Worm (Caenorhabditis elegans): ENCODE results near the gene plc-4.

plc-4 gene

DNA sequence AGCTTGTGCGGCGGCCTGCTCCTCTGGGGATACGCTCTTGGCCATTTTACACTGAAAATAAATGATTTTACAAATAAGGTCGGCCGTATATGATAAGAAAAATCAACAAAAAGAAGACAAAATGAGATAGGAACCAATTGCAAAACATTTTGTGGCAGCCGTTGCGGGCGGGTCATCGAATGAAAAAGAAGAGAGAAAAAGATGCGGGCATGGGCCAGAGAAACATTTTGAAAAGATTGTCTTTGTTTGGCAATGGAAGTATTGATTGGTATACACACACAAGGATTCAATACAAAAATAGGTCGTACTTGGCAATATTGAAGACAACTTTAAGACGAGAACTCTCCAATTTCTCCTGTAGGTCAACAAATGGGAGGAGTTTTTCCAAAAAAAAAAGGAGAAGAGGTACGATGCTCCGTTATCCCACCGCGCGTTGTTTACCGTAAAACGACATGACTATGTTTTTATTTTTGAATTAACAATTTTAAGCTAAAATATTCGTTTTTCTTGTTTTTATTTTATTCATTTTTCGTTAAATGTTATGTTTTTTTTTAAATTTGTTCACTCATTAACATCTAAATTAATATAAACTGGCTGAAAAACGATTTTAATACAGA, at the start of gene plc-4, which contains the start of gene R05G6.4:
plc-4 (minus strand) TSS at position 51 of the 617 bp plus-strand sequence.
R05G6.4 (plus strand) TSS at position 617 of the 617 bp plus-strand sequence.
- TF ChIP-seq him-1 (tag; optimal IDR thresholded peaks at IDR 0.05) (no peak), dao-5 (tag; optimal IDR thresholded peaks at IDR 0.05) (no peak), W03F9.2 (tag; optimal IDR thresholded peaks at IDR 0.05) (no peak)

DNA sequence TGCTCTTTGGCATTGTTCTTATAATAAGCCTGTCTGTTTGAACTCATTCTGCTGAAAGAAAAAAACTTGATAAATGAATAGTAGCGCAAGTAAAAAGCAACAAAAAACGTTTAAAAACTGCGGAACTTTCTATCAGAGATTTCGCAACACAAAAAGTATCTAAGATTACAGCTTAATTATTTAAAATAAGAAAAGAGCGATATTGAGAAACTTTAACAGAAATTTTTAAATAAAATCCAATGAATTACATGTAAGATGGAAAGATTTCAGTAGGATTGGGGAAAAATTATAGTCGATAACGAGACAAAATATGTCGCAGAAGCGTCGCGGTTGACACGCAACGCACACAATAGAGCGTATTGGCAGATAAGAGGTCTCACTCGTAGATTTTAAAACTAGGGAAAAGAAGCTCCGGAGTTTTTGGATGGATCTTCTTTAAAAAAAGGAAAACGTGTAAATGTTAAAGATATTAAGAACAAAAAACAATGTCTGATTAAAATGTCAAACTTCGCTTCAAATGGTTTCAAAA, 49.2 kb upstream of the plc-4 start, which contains the start of gene ima-3:
ima-3 (minus strand) TSS at position 51 of the 529 bp plus-strand sequence.
- TF ChIP-seq W03F9.2 (tag; optimal IDR thresholded peaks at IDR 0.05) (peak; percentile 27), him-1 (tag; optimal IDR thresholded peaks at IDR 0.05) (no peak), dao-5 (tag; optimal IDR thresholded peaks at IDR 0.05) (no peak)

DNA sequence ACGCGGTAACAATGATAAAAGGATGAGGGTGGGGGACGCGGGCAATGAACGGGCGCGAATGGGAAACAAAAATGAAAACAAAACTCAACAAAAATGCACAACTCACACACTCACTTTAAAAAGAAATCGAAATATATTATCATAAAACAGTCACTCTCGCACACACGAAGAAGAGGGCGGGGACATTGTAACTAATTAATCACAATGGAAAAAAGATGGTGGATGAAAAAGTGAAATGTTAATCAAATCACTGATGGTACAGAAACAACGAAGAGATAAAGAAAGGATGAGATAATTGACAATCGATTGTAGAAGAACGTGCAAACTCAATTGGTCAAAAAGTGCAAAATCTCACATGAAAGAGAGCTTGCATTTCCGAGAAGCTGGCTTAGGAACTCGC, 46.8 kb upstream of the plc-4 start:
- TF ChIP-seq dao-5 (tag; optimal IDR thresholded peaks at IDR 0.05) (no peak), him-1 (tag; optimal IDR thresholded peaks at IDR 0.05) (no peak), W03F9.2 (tag; optimal IDR thresholded peaks at IDR 0.05) (no peak)

DNA sequence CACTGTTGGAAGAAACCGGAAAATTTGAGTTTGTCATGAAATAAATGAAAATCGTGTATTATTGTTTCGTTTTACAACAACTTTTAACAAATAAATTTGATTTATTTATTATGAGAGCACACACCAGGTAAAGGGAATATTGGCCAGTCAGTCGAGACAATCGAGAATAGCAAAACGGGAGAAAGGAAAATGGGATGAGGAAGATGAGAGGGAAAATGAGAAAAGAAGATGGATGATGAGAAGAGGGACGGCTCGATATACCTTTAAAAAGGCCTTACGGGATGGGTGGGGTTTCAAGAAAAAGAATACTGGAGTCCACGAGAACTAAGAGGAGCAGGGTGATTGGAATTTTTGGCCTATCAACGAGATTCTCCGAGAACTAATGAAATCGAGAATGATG, 46.2 kb upstream of the plc-4 start:
- no peak for TF ChIP-seq him-1 (tag; optimal IDR thresholded peaks at IDR 0.05)
- TF ChIP-seq dao-5 (tag; optimal IDR thresholded peaks at IDR 0.05): no peak
- TF ChIP-seq W03F9.2 (tag; optimal IDR thresholded peaks at IDR 0.05): no peak

DNA sequence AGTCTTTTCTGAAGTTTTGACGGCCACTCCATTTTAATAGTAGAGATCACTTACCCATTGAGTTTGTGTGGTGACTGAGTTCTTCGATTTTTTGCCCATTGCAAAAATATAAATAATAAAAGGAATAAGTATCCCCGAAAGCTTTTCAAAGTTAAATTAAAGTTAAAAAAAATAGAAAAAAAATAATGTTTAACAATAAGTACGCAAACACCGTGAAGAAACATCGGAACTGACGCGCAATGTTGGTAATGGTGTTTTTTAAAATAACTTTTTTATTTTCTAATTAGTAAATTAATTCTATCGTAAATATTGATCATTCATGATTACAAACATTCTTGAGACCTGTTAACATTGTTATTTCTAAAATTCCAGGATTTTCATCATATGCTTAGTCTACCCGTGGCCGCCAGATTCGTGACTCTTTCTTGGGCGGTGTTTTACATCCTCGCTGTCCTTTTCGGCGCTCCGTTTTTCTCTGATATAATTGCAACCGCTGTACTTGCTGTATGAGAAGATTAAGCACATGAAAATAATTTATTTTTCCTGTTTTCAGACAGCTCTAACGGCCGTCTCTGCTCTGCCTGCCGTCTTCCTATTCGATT, 43.9 kb upstream of the plc-4 start, which contains the start of the genes F49E8.7, F49E8.8 and nprl-2:
F49E8.7 (minus strand) TSS at position 101 of the 602 bp plus-strand sequence.
F49E8.8 (plus strand) TSS at position 373 of the 602 bp plus-strand sequence.
nprl-2 (plus strand) TSS at position 552 of the 602 bp plus-strand sequence.
- TF ChIP-seq dao-5 (tag; optimal IDR thresholded peaks at IDR 0.05): no peak
- TF ChIP-seq him-1 (tag; optimal IDR thresholded peaks at IDR 0.05): no peak
- TF ChIP-seq W03F9.2 (tag; optimal IDR thresholded peaks at IDR 0.05): no peak

DNA sequence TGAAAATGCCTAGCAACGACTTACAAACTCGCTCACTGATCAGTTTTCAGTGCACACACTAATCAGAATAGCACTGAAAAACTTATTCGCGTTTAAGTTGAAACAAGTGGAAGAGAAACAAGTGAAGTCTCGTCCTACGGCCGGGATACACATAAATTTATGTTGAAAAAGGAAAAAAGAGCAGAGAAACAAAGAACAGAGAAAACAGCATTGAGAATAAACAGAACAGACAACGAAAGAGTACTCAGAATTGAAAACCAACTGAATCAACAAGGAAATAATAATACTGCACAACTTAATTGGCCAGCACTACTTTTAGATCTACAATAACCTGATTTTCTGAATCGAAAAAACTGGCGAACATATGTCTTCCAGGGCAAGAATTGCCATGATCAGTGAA, 41.9 kb upstream of the plc-4 start, which contains the start of gene F49E8.6:
F49E8.6 (minus strand) TSS at position 317 of the 400 bp plus-strand sequence.
- TF ChIP-seq him-1 (tag; optimal IDR thresholded peaks at IDR 0.05): no peak
- TF ChIP-seq dao-5 (tag; optimal IDR thresholded peaks at IDR 0.05): no peak
- TF ChIP-seq W03F9.2 (tag; optimal IDR thresholded peaks at IDR 0.05): no peak

DNA sequence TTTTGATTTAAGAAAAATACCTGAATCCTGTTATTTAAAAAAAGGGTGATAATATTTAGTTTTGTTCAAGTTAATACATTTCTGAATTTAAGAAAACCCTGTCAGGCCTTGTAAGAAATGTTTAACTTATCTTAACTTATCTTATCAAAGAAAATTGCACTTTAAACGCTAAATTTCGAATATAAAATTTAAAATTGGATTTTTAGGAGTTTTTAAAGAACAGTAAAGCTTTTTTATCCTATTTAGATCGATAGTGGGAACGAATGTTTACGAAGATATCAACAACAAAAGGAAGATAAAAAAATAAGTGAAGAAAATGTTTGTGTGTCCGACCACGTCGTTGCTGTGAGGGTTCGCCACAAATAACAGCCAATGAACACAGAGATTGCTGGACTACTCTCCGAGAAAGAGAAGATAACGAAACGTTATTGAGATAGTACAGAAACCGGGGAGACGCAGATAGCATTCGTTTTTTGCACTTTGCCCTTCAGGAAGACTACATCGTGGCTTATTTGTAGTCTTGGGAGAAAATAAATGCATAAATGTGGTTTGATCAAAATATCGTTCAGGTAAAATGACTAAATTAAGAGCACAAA, 40.6 kb upstream of the plc-4 start, which contains the start of gene dif-1:
dif-1 (minus strand) TSS at position 51 of the 596 bp plus-strand sequence.
- TF ChIP-seq W03F9.2 (tag; optimal IDR thresholded peaks at IDR 0.05): peak; percentile 52
- TF ChIP-seq dao-5 (tag; optimal IDR thresholded peaks at IDR 0.05): no peak

DNA sequence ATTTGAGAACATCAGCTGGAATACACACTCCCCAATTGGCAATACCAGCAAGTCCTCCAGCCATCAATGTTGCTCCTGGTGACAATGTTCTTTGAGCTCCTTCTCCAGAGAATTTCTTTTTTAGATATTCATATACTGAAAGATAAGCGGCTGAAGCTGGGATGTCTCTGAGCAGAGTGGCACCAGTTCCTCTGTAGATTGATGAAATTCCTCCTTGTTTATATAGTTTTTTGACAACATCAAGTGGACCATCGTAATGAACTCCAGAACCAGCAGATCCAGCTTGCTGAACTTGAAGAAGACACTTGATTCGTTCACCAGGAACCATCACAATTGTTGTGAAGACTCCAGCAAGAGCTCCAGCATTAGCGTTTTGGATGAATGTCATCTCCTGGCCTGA, 39.6 kb upstream of the plc-4 start:
- no peak for TF ChIP-seq W03F9.2 (tag; optimal IDR thresholded peaks at IDR 0.05)
- no peak for TF ChIP-seq dao-5 (tag; optimal IDR thresholded peaks at IDR 0.05)

DNA sequence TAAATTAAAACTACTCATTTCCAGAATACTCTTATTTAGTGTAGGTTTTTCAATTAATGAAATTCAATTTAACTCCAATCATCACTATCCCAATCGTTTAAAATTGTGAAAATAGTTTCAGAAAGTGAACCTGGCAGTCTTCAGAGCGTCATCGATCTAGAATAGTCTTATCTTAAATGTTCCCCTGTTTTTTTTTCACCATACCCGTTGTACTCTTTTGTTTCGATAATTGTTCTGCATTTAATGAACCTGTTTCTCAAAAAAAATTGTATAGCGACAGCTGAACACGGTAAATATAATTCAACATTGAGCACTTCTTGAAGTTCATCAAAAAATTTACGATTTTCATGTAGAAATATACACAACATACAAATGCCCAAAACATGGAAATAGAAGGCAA, 38.8 kb upstream of the plc-4 start:
- TF ChIP-seq him-1 (tag; optimal IDR thresholded peaks at IDR 0.05) (no peak), W03F9.2 (tag; optimal IDR thresholded peaks at IDR 0.05) (no peak), dao-5 (tag; optimal IDR thresholded peaks at IDR 0.05) (no peak)

DNA sequence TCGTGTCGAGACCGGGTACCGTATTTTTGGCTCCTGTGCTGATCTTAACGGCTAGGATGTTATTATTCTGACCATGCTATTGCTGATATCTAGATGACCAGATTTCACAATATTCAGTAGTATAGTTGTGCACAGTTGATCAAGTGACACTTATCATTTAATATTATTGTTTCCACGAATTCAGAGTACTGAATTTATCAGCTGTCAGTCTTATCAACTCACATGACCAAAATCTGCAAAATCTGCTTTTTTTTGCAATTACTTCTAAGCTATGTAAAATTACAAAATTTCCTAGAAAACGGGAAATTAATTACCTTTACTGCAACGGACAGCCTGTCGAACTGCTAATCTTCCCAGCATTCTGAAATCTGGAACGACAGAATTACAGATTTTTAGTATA, 38.0 kb upstream of the plc-4 start, which contains the start of gene pam-1:
pam-1 (minus strand) TSS at position 368 of the 400 bp plus-strand sequence.
- TF ChIP-seq W03F9.2 (tag; optimal IDR thresholded peaks at IDR 0.05) (no peak), him-1 (tag; optimal IDR thresholded peaks at IDR 0.05) (no peak), dao-5 (tag; optimal IDR thresholded peaks at IDR 0.05) (no peak)

DNA sequence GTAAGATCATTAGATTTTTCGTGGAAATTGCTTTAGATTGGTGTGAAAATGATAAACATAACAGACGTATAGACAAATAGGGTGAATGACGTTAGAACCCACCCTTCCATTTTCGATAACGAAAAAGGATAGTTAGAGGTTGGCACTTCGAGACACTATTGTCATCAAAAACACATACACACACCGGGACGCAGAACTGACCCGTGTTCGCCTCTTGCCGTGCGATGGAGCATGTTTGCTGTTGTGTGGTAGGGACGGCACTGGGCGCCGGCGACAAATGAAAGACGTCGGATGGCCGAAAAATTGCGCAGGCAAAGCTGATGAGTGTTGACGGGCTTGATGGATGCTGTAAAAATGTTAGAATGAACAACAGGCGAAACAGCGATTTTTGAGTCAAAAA, 37.4 kb upstream of the plc-4 start:
- TF ChIP-seq him-1 (tag; optimal IDR thresholded peaks at IDR 0.05): no peak
- no peak for TF ChIP-seq dao-5 (tag; optimal IDR thresholded peaks at IDR 0.05)
- TF ChIP-seq W03F9.2 (tag; optimal IDR thresholded peaks at IDR 0.05): peak; percentile 9

DNA sequence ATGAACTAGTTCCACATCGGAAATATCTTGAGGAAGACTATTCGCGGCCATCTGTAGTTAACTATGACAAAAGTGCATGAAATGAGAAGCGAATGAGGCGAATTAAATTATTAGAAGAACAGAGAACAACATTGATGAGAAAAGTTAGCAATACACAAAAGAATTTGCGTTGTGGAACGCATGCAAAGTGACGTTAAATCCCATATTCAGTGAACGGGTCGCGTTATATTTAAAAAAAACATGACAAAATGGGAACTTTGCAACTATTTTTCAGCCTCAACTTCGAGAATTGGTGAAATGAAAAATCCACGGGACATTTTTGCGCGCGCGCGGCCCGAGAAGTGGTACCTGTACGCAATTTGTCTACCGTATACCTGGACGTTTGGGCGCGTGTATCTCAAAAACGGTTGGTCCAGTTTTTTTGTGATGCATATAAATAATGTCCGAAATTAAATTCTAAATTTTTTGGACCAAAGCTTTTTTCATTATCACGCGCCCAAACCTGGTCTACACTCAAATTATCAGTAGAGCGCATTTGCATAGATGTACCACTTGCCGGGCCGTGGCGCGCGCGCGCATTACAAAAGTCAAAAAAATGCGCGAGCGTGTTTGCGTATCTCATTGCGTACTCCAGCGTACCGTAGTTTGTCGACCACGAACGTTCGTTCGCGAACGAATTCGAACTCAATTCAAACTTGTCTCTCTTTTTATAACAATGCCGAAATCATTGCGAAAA, 35.5 kb upstream of the plc-4 start, which contains the start of the genes cdd-2 and oef-1:
cdd-2 (minus strand) TSS at position 51 of the 736 bp plus-strand sequence.
oef-1 (plus strand) TSS at position 575 of the 736 bp plus-strand sequence.
- TF ChIP-seq dao-5 (tag; optimal IDR thresholded peaks at IDR 0.05) (no peak), W03F9.2 (tag; optimal IDR thresholded peaks at IDR 0.05) (no peak), him-1 (tag; optimal IDR thresholded peaks at IDR 0.05) (no peak)

DNA sequence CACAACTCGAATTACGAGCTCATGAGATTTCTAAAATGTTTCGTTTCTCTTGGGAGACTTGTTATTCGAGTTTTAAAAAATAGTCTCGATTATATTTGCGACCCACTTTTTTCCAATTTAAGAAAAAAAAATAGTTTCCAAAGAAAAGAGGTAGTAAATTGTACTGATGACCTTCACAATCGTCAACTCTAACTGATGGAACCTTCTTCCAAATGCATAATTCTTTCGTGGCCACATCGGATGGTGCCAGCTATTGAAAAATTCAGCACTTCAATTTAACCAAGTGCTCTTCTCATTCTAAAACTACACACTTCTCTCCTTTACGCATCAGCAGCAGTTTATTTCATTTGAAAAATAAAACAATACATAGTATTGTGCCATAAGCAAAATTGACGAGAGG, 31.2 kb upstream of the plc-4 start:
- no peak for TF ChIP-seq W03F9.2 (tag; optimal IDR thresholded peaks at IDR 0.05)
- TF ChIP-seq him-1 (tag; optimal IDR thresholded peaks at IDR 0.05): no peak
- no peak for TF ChIP-seq dao-5 (tag; optimal IDR thresholded peaks at IDR 0.05)
